Fruit fly (Drosophila melanogaster): ENCODE data around the gene sstn.

sstn gene

DNA sequence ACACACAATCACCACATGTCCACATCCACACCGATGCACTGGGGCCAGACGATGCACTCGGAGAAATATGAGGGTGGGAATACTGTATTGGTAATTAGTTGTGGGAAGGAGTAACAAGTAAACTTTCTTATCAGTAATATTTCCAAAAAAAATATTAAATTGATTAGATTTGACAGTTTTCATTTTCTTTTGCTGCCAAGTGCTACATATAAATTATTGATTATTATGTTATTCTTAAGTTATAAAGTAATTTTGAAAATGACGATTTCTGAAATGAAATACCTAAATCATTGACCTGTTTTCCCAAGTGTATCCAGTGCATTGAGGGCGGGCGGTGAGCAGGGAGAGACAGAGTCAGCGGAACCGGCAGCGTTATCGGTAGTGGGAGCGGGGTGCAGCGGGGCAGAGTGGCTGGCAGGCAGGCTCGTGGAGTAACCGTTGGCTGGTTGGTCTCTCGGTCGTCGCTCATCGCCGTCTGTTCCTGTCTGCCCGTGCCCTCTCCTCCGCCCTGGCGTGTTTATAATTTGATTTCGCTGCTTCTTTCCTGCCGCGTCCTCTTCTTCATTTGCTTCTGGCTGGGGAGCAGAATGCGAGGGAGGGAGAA lies 13.4 kb upstream of the sstn start (continued):
- TF ChIP-seq ss (GFP tag; optimal IDR thresholded peaks at IDR 0.05) (peak; percentile 95), acj6 (GFP tag; optimal IDR thresholded peaks at IDR 0.05) (peak; percentile 97), OdsH (GFP tag; optimal IDR thresholded peaks at IDR 0.05) (peak; percentile 96), Blimp-1 (GFP tag; optimal IDR thresholded peaks at IDR 0.05) (peak; percentile 85), CG4318 (GFP tag; optimal IDR thresholded peaks at IDR 0.05) (peak; percentile 95), topi (GFP tag; optimal IDR thresholded peaks at IDR 0.05) (peak; percentile 93), CG3919 (GFP tag; optimal IDR thresholded peaks at IDR 0.05) (peak; percentile 95), svp (GFP tag) (peak; percentile 97), fkh (GFP tag; optimal IDR thresholded peaks at IDR 0.05) (no peak), CG11762 (GFP tag; optimal IDR thresholded peaks at IDR 0.05; ENCODE audit: insufficient read depth) (peak; percentile 91), Hr38 (GFP tag; optimal IDR thresholded peaks at IDR 0.05) (no peak), CG6792 (GFP tag; optimal IDR thresholded peaks at IDR 0.05) (peak; percentile 97), CG32006 (GFP tag; optimal IDR thresholded peaks at IDR 0.05) (peak; percentile 99), CG11294 (GFP tag; IDR thresholded peaks at IDR 0.05) (peak; percentile 88), Eip93F (GFP tag; optimal IDR thresholded peaks at IDR 0.05) (peak; percentile 91), Sox14 (GFP tag; optimal IDR thresholded peaks at IDR 0.05) (peak; percentile 93), lz (GFP tag; optimal IDR thresholded peaks at IDR 0.05) (peak; percentile 96), CG10669 (GFP tag; optimal IDR thresholded peaks at IDR 0.05) (peak; percentile 95), CG8319 (GFP tag; optimal IDR thresholded peaks at IDR 0.05) (peak; percentile 91), eg (GFP tag; IDR thresholded peaks at IDR 0.05) (peak; percentile 88), CG16779 (tag; optimal IDR thresholded peaks at IDR 0.05) (peak; percentile 94), CG6163 (GFP tag; IDR thresholded peaks at IDR 0.05) (peak; percentile 82), fd59A (GFP tag; optimal IDR thresholded peaks at IDR 0.05) (peak; percentile 98), Gug (GFP tag; IDR thresholded peaks at IDR 0.05) (peak; percentile 86), CG6276 (GFP tag; optimal IDR thresholded peaks at IDR 0.05) (peak; percentile 94), CG8119 (GFP tag; IDR thresholded peaks at IDR 0.05) (peak; percentile 97), cyc (GFP tag; optimal IDR thresholded peaks at IDR 0.05) (peak; percentile 91)

DNA sequence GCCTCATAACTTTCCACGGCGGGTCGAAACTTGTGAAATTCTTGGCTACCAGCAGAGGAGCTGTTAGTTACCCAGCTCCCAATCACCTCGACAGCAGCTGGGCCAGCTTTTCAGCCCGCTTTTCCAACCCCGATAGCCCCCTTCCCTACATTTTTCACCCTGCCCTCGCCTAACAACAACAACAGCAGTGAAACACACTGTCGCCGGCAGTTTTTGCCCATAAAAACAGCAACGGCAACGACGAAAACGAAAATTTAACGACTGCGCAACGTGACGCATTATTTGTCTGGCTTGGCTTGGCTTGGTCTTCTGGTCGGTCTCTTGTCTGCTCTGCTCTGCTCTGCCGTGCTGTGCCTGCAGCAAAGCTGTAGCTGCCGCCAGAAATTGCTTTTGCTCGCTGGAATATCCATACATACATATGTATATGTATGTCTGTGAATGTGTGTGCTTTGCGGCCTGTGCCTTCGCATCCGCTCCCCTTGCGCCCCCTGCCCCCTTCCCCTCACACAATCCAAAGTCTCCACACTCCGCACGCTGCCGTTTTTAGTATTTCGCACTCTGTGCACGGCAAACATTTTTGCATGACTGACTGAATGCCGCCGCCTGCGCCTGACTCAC lies 12.7 kb upstream of the sstn start:
- TF ChIP-seq topi (GFP tag; optimal IDR thresholded peaks at IDR 0.05) (no peak), CG11294 (GFP tag; IDR thresholded peaks at IDR 0.05) (no peak), CG11902 (GFP tag; optimal IDR thresholded peaks at IDR 0.05) (no peak), dsx (GFP tag; optimal IDR thresholded peaks at IDR 0.05; ENCODE audit: poor library complexity, severe bottlenecking) (peak; percentile 8), CG6854 (GFP tag; optimal IDR thresholded peaks at IDR 0.05) (peak; percentile 99), Ets96B (tag; optimal IDR thresholded peaks at IDR 0.05) (no peak), CG4318 (GFP tag; optimal IDR thresholded peaks at IDR 0.05) (no peak)

DNA sequence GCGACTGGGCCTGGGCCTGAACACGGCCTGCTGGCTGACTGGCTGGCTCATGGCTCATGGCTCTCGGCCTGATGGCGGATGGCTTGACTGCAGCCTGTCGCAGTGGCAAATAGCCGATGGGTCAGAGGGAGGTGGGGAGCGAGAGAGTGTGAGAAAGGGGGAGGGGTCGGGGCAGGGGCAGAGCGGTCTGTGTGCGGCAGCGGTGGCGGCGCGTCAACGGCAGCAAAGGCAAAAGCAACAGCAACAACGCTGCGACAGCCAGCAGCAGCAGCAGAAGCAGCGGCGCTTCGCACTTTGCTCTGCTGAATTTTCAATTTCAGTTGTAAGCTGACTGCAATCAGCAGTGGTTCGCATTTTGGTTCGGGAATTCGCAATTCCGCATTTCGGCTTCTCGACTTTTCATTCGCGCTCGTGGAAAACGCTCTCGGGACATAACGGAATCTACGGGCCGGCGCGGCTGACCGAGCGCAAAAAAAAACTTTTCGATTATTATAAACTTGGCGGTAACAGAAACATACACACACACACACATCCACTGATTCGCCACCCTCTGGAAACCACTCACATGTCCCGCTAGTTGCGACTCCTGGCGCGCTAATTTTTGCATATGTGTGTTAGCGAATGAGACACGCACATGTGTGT lies 11.2 kb upstream of the sstn start, which contains the start of gene CG45071:
TSS of gene CG45071 (plus strand) at position 317 of the 642 bp plus-strand sequence.
- TF ChIP-seq Hr4 (GFP tag; optimal IDR thresholded peaks at IDR 0.05) = no peak
- TF ChIP-seq Eip78C (GFP tag) = peak; percentile 54
- TF ChIP-seq CG6276 (GFP tag; optimal IDR thresholded peaks at IDR 0.05) = peak; percentile 3
- TF ChIP-seq Eip75B (GFP tag; optimal IDR thresholded peaks at IDR 0.05) = no peak
- TF ChIP-seq Blimp-1 (GFP tag; optimal IDR thresholded peaks at IDR 0.05) = peak; percentile 49
- no peak for TF ChIP-seq esn (GFP tag; optimal IDR thresholded peaks at IDR 0.05)
- peak; percentile 10; the same call in 1 of the 3 replicates for TF ChIP-seq eg (GFP tag; IDR thresholded peaks at IDR 0.05)
- 0 out of 2 replicates have a peak, but pooled peaks have one; percentile 24 for TF ChIP-seq Gug (GFP tag; IDR thresholded peaks at IDR 0.05)
- TF ChIP-seq ss (GFP tag; optimal IDR thresholded peaks at IDR 0.05) = peak in 1 of 2 experiments; percentile 48
- peak; percentile 100 for TF ChIP-seq CG6854 (GFP tag; optimal IDR thresholded peaks at IDR 0.05)
